Worm (Caenorhabditis elegans) whole organism, early embryonic: ENCODE measurements around the gene wdr-62.

Source experiments
- ama-1 ChIP-seq: fragments of 150-350 bp; optimal IDR thresholded peaks from 2 replicates; lab custom pipeline; 2014
- ets-7 ChIP-seq: sonication (generic microtip); optimal IDR thresholded peaks from 2 replicates; lab custom pipeline; 2016; ENCODE audit warnings: missing genotype, missing genetic modification characterization, missing compliant biosample characterization
- hmg-4 ChIP-seq: fragments of 200-800 bp; sonication (Bioruptor generic); optimal IDR thresholded peaks from 2 replicates; lab custom pipeline; 2018; ENCODE audit warnings: mild to moderate bottlenecking, missing genetic modification characterization, missing compliant biosample characterization
- sea-1 ChIP-seq: fragments of 200-800 bp; sonication (Bioruptor generic); conservative IDR thresholded peaks from 2 replicates; pipeline ENCODE4 v1.3.6; 2022; ENCODE audit warnings: missing genetic modification characterization, missing compliant biosample characterization

ce11 chrV:9489411-9489810, 45.6 kb downstream of the wdr-62 start, which contains the start of gene K06A4.10:
- no peak for TF ChIP-seq hmg-4
- TF ChIP-seq ets-7 (tag; lab: Kevin White, UChicago), result no peak
- TF ChIP-seq ama-1 (lab: Kevin White, UChicago), result no peak
- TF ChIP-seq sea-1, result no peak
